Fruit fly (Drosophila melanogaster): Measurements from ENCODE around the gene CG46458.

DNA sequence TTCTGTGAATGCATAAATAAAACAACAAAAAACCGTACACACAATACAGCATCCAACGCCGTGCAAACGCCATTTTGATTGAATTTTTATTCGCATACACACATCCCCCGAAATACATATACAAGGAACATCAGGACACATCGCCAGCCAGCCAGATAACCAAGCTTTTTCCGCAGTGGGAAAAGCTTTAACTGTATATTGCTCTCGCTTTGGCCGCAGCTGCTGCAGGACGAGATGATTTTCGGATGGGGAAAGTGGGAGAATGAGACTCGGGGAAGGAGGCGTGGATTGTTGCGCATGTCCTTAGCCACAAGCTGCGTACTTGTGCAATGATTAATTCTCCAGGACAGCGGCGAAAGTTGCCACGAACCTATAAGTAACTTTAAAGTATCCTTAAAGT, 105.2 kb downstream of the CG46458 start:
- TF ChIP-seq CG8478 (optimal IDR thresholded peaks at IDR 0.05) (no peak), CTCF (optimal IDR thresholded peaks at IDR 0.05) (no peak)
